Worm (Caenorhabditis elegans): ENCODE results near the gene Y47D7A.17.

Gene Y47D7A.17

ce11 chrV:4373656-4374055 lies 38.0 kb downstream of the Y47D7A.17 start (continued):
- TF ChIP-seq D2030.7 (GFP tag; IDR thresholded peaks at IDR 0.05): 0 out of 2 replicates have a peak, but pooled peaks have one; percentile 28

- TF ChIP-seq aptf-2 (GFP tag; conservative IDR thresholded peaks at IDR 0.05) (no peak), egrh-3 (GFP tag; IDR thresholded peaks at IDR 0.05) (peak; percentile 51; the same call in 1 of the 2 replicates), zfh-2 (GFP tag; conservative IDR thresholded peaks at IDR 0.05) (peak; percentile 85), snpc-3.4 (tag; optimal IDR thresholded peaks at IDR 0.05) (no peak)
Measured at ce11 chrV:4372986-4373385, 38.6 kb downstream of the Y47D7A.17 start.

ce11 chrV:4371309-4371933 lies 40.2 kb downstream of the Y47D7A.17 start, which contains the start of the genes gmpr-1 and fipp-1:
TSS of gene gmpr-1 (minus strand) at chrV:4371383.
TSS of gene fipp-1 (plus strand) at chrV:4371807.
- no peak for TF ChIP-seq Y53G8AR.9 (GFP tag; conservative IDR thresholded peaks at IDR 0.05)
- no peak for TF ChIP-seq pha-4 (tag; optimal IDR thresholded peaks at IDR 0.05)
- no peak for TF ChIP-seq F39B2.1 (GFP tag; IDR thresholded peaks at IDR 0.05)
- TF ChIP-seq ceh-40 (GFP tag; IDR thresholded peaks at IDR 0.05): no peak
- peak; percentile 17 for TF ChIP-seq snpc-3.4 (tag; optimal IDR thresholded peaks at IDR 0.05)
- no peak for TF ChIP-seq Y53F4B.3 (GFP tag; IDR thresholded peaks at IDR 0.05)
- no peak for TF ChIP-seq pbrm-1 (GFP tag; IDR thresholded peaks at IDR 0.05)
- peak; percentile 97 for TF ChIP-seq attf-3 (GFP tag; conservative IDR thresholded peaks at IDR 0.05)
- TF ChIP-seq bed-1 (GFP tag; IDR thresholded peaks at IDR 0.05): no peak
- TF ChIP-seq ekl-4 (GFP tag; IDR thresholded peaks at IDR 0.05): no peak
- TF ChIP-seq nhr-90 (tag; optimal IDR thresholded peaks at IDR 0.05): no peak
- no peak for TF ChIP-seq rec-8 (tag; optimal IDR thresholded peaks at IDR 0.05)
- TF ChIP-seq gei-17 (GFP tag; optimal IDR thresholded peaks at IDR 0.05): no peak
- peak; percentile 74 for TF ChIP-seq xnd-1 (tag; optimal IDR thresholded peaks at IDR 0.05)
- no peak for TF ChIP-seq lsy-27 (tag; optimal IDR thresholded peaks at IDR 0.05; ENCODE audit: borderline replicate concordance, insufficient read depth)
- TF ChIP-seq zfh-2 (GFP tag; conservative IDR thresholded peaks at IDR 0.05): no peak
- no peak for TF ChIP-seq attf-6 (GFP tag; IDR thresholded peaks at IDR 0.05)
- peak; percentile 58 for TF ChIP-seq dpl-1 (GFP tag; optimal IDR thresholded peaks at IDR 0.05)
- no peak for TF ChIP-seq ZK185.1 (tag; optimal IDR thresholded peaks at IDR 0.05; ENCODE audit: poor library complexity, severe bottlenecking)
- peak; percentile 46 for TF ChIP-seq F33H1.4 (GFP tag; IDR thresholded peaks at IDR 0.05)
- TF ChIP-seq hmg-1.2 (GFP tag; IDR thresholded peaks at IDR 0.05): peak; percentile 99
- TF ChIP-seq F23B12.7 (tag; optimal IDR thresholded peaks at IDR 0.05; ENCODE audit: insufficient read depth): peak; percentile 10
- 0 out of 2 replicates have a peak, but pooled peaks have one; percentile 42 for TF ChIP-seq dox-1 (GFP tag; IDR thresholded peaks at IDR 0.05)
- no peak for TF ChIP-seq cebp-1 (GFP tag; IDR thresholded peaks at IDR 0.05)
- peak; percentile 16 for TF ChIP-seq cebp-1 (tag; optimal IDR thresholded peaks at IDR 0.05)
- no peak for TF ChIP-seq F57C9.4 (tag; optimal IDR thresholded peaks at IDR 0.05)
- peak; percentile 47 for TF ChIP-seq nhr-80 (tag; optimal IDR thresholded peaks at IDR 0.05)
- TF ChIP-seq sdz-38 (tag; optimal IDR thresholded peaks at IDR 0.05): no peak
- no peak for TF ChIP-seq B0019.2 (GFP tag; conservative IDR thresholded peaks at IDR 0.05)
- TF ChIP-seq let-526 (GFP tag; IDR thresholded peaks at IDR 0.05): no peak
- TF ChIP-seq hlh-12 (tag; optimal IDR thresholded peaks at IDR 0.05): no peak
- TF ChIP-seq hrde-1 (tag; optimal IDR thresholded peaks at IDR 0.05; ENCODE audit: borderline replicate concordance): no peak
- no peak for TF ChIP-seq fkh-3 (tag; optimal IDR thresholded peaks at IDR 0.05)
- TF ChIP-seq ceh-91 (GFP tag; IDR thresholded peaks at IDR 0.05): peak; percentile 60; the same call in 1 of the 2 replicates
- TF ChIP-seq lsl-1 (GFP tag; optimal IDR thresholded peaks at IDR 0.05): peak; percentile 63
- TF ChIP-seq mcd-1 (GFP tag; IDR thresholded peaks at IDR 0.05): peak; percentile 53; the same call in 1 of the 2 replicates
- peak; percentile 85 for TF ChIP-seq efl-1 (GFP tag; optimal IDR thresholded peaks at IDR 0.05)
- TF ChIP-seq Y95B8A.8 (GFP tag; IDR thresholded peaks at IDR 0.05): no peak
- TF ChIP-seq lin-54 (GFP tag; optimal IDR thresholded peaks at IDR 0.05): peak; percentile 32
- no peak for TF ChIP-seq lin-40 (tag; optimal IDR thresholded peaks at IDR 0.05)

All from whole organism, young adult.